Worm (Caenorhabditis elegans): ENCODE measurements around the gene grl-28.

DNA sequence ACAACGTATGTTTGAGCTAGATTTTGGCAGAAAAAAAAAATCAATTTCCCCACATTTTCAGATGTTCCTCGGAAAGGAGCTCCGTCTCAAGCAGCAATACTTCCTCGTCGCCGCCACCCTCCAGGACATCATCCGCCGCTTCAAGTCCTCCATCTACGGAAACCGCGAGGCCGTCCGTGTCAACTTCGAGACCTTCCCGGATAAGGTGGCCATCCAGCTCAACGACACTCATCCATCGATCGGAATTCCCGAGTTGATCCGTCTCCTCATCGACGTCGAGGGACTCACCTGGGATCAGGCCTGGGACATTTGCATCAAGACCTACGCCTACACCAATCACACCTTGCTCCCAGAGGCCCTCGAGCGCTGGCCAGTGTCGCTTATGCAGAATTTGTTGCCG lies 31.0 kb upstream of the grl-28 start:
- TF ChIP-seq dox-1 (GFP tag; IDR thresholded peaks at IDR 0.05) (no peak), T26A5.8 (tag; optimal IDR thresholded peaks at IDR 0.05) (no peak), F23B12.7 (tag; optimal IDR thresholded peaks at IDR 0.05; ENCODE audit: insufficient read depth) (no peak), sdz-38 (tag; optimal IDR thresholded peaks at IDR 0.05) (no peak), lsl-1 (GFP tag; optimal IDR thresholded peaks at IDR 0.05) (no peak)

All from whole organism, young adult.